Worm (Caenorhabditis elegans) whole organism, L4/young adult: Measurements from ENCODE around the gene ZK1307.1.

Experiments
- W03F9.2 ChIP-seq: fragments of 150-350 bp; optimal IDR thresholded peaks from 2 replicates; lab custom pipeline; 2014; ENCODE audit warnings: missing biosample characterization, missing genetic modification characterization
- dao-5 ChIP-seq: sonication (generic microtip); optimal IDR thresholded peaks from 2 replicates; lab custom pipeline; 2016; ENCODE audit warnings: missing genotype, missing genetic modification characterization, moderate library complexity, missing compliant biosample characterization
- him-1 ChIP-seq: sonication (generic microtip); optimal IDR thresholded peaks from 2 replicates; lab custom pipeline; 2016; ENCODE audit warnings: missing genotype, missing genetic modification reagents, missing genetic modification characterization, missing compliant biosample characterization

Gene ZK1307.1

DNA sequence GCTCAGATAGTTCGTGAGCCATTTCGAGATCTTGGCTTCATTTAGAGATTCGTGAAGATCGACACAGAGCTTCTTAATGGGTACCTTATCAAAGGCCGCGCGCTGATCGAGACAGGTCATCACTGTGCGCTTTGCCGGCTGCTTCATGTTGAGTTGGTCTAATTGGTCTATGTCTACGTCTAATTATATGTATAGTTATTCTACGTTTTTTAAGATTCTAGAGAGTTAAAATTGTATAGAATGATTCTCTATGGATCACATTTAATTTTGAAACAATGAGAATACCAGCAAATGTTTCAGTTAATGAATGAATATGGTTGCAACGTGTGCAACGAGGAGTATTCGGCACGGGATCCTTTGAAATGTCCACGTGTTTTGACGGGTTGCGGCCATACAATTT, 19.3 kb upstream of the ZK1307.1 start, which contains the start of gene arc-1:
TSS of gene arc-1 (plus strand) at position 301 of the 400 bp plus-strand sequence.
- TF ChIP-seq W03F9.2 (tag; lab: Kevin White, UChicago) (no peak), him-1 (tag; lab: Kevin White, UChicago) (no peak), dao-5 (tag; lab: Kevin White, UChicago) (no peak)

DNA sequence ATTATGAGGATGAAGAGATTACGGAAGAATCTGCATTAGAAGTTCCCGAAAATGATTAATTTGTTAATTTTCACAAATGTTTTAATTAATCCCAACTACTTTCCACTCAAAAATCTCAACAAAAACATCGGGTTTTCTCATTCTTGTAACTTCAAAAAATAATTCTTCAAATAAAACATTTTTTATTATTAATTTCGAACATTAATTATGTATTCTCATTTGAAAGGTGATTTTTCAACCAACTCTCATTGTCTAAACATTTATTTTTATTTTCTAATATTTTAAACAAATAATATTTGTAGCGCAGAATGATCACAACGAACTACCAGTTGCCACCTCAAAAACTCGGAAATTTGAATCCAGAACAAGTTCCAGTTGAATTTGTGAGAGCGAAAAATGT, 15.9 kb upstream of the ZK1307.1 start, which contains the start of gene ZK1320.7:
TSS of gene ZK1320.7 (plus strand) at position 301 of the 400 bp plus-strand sequence.
- TF ChIP-seq him-1 (tag; lab: Kevin White, UChicago) (no peak), dao-5 (tag; lab: Kevin White, UChicago) (no peak), W03F9.2 (tag; lab: Kevin White, UChicago) (no peak)

DNA sequence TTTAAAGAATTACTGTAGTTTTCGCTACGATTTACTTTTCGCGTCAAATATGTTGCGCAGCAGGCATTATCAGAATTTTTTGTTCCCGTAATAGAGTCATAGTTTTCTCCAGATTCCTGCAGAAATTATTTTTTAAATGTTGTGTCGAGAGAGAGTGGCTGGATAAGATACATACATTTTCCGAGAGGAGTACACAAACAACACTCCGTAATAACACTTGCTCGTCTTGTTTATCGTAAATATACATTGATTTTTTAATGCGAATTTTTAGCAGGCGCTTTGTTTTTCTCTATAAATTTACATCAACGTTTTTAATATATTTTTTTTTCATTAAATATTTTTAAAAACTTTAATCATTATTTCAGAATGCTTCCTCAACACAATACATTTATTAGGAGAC, 13.6 kb upstream of the ZK1307.1 start, which contains the start of gene taf-8:
TSS of gene taf-8 (plus strand) at position 360 of the 400 bp plus-strand sequence.
- TF ChIP-seq him-1 (tag; lab: Kevin White, UChicago) (no peak), W03F9.2 (tag; lab: Kevin White, UChicago) (peak; percentile 16)

DNA sequence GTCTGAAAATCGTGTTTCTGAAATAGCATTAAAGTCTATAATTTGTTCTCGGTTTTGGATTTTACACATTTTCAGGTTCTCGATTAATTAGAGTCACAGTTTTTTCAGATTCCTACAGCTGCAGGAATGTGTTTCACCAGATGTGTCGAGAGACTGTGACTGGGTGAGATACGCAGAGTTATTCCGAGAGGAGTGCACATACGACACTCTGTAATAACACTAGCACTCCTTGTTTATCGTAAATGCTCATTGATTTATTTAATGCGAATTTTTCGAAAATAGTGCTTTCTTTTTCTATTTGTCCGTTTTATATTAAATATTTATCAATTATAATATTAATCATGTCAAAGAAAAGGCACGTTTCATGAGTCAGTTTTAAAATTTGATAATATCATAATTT, 12.0 kb upstream of the ZK1307.1 start, which contains the start of gene ZK1320.11:
TSS of gene ZK1320.11 (plus strand) at position 243 of the 400 bp plus-strand sequence.
- TF ChIP-seq dao-5 (tag; lab: Kevin White, UChicago) (no peak), him-1 (tag; lab: Kevin White, UChicago) (no peak), W03F9.2 (tag; lab: Kevin White, UChicago) (no peak)

DNA sequence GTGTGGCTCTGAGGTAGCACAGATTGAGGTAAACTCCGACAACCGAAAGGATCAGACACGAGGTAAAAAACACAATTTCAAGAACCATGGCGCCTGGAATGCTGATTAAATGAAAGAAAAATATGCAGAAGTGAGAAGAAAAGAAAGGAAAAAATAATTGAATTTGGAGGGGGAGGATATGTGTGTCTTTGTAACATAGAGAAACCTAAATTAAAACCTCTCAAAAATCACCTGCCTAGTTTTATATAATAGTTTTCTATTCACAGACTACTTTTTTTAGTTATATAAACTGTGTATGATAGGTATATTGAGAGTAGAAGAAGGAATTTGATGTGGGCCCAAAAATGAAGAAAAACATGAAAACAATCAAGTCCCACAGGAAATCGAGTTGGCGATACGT, 10.2 kb upstream of the ZK1307.1 start, which contains the start of gene ZK1320.5:
TSS of gene ZK1320.5 (minus strand) at position 101 of the 400 bp plus-strand sequence.
- TF ChIP-seq dao-5 (tag; lab: Kevin White, UChicago) (no peak), him-1 (tag; lab: Kevin White, UChicago) (no peak), W03F9.2 (tag; lab: Kevin White, UChicago) (no peak)

DNA sequence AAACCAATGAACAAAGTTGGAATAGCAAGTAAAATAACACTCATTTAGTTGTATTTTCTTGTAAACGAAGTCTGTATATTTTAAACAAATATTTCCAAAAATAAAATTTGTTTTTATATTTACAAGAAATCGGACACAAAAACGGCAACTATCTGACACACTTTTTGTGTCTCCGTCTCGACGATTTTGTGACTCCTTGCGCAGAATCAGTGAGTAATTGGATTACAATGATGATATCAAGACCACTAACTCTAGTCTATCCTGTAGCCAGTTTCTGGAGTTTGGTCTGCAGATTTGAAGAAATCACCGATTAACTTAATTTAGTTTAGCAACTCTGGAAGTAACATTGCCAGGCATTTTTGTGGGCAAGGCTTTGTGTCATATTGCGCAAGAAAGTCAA, 7.4 kb upstream of the ZK1307.1 start, which contains the start of gene cyp-13A10:
TSS of gene cyp-13A10 (minus strand) at position 88 of the 400 bp plus-strand sequence.
- no peak for TF ChIP-seq him-1 (tag; lab: Kevin White, UChicago)
- no peak for TF ChIP-seq dao-5 (tag; lab: Kevin White, UChicago)

DNA sequence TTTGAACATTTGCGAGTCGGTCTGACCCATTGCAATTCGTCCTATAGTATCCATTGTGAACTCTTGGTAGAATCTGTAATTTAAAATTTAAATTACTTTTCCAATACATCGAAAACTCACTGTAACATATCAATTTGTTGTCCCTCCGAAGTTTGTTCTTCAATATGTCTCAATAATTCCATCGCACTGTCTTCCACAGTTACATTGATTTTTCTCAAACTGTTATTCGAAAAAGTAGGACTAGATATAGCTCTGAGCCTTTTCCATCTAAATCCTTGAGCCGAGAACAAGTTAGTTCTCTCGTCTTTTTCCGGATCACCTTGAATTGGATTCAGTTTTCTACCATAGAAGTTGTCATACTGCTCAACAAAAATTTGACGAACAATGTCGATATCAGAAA, 6.8 kb upstream of the ZK1307.1 start:
- TF ChIP-seq dao-5 (tag; lab: Kevin White, UChicago) (no peak), him-1 (tag; lab: Kevin White, UChicago) (no peak), W03F9.2 (tag; lab: Kevin White, UChicago) (no peak)

DNA sequence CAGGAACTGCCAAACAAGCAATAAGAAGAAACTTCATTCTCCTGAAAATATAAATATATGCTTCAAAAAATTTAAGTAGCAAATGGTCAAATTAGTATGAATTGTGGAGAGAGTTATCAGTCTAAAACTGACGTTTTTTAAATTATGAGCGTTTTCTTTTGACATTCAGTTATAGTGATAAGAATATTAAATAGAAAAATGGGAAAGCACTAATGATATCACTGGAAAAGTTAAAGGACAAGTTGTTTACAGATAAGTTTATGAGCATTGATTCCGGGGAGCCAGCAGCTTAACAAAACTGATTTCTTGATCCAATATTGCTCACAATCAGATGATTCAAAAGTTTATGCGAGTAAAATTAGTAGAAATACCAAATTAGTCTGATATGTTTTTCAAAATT, 5.0 kb upstream of the ZK1307.1 start, which contains the start of gene ZK1320.3:
TSS of gene ZK1320.3 (minus strand) at position 41 of the 400 bp plus-strand sequence.
- TF ChIP-seq dao-5 (tag; lab: Kevin White, UChicago) (no peak), him-1 (tag; lab: Kevin White, UChicago) (no peak), W03F9.2 (tag; lab: Kevin White, UChicago) (no peak)

DNA sequence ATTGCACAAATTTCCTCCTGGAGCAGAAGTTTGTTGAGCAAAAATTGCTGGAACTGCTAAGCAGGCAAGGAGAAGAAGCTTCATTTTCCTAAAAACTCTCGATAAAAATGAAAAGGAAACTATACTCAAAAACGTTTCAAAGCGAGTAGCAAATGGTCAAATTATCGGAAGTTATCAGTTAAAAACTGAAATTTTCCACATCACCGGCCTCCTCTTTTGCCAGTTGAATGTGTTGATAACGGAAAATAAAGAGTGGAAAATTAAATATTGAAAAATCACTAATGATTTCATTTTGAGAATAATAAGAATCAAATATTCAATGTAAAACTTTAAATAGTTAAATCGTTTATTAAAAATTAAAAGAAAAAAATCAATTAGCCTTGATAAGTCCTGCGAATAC, 3.5 kb upstream of the ZK1307.1 start, which contains the start of gene ZK1320.2:
TSS of gene ZK1320.2 (minus strand) at position 88 of the 400 bp plus-strand sequence.
- TF ChIP-seq dao-5 (tag; lab: Kevin White, UChicago) (no peak), W03F9.2 (tag; lab: Kevin White, UChicago) (no peak), him-1 (tag; lab: Kevin White, UChicago) (no peak)

DNA sequence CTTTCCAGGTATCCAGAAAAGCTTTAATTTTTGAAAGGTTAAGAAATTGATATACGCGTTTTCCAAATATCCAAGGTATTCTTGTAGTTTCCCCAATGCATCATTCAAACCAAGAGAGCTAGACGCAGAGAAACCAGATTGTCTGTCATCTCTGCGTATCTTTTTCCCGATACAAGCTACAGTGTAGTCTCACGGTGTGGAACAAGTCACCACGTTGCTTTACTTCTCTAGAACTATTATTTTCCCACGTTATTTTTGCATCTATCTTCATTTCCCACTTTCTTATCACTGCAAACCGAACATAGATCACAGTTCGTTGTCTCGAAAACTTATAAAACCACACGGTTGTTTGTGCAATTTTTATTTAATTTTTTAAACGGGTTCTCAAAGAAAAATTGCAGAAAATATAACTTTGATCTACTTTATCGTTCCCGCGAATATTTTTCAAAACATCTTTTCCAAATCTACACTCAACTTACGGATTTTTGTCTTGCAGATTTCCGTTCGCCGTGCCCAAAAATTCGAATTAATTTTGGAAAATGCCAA, 903 bp upstream of the ZK1307.1 start, which contains the start of gene gstk-1:
TSS of gene gstk-1 (plus strand) at position 496 of the 546 bp plus-strand sequence.
- no peak for TF ChIP-seq W03F9.2 (tag; lab: Kevin White, UChicago)
- no peak for TF ChIP-seq him-1 (tag; lab: Kevin White, UChicago)
- TF ChIP-seq dao-5 (tag; lab: Kevin White, UChicago), result no peak

DNA sequence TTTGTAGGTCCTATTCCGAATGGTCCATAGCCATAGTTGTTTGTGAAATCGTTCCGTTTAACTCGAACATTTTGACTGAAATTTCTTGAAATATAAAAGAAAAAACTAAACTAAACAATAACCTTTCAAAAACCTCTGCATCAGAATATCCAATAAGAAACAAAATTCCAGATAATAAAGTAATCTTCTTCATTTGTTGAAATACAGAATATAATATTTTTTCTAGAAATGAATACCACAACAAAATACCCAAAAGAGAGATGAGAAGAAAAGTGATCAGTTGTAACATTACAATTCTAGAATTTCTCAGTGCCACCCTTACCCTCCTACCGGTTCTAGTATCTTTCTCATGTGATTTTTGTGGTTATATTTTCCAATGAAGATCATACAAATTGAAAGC, 1.7 kb downstream of the ZK1307.1 start, which contains the start of gene ZK1307.2:
TSS of gene ZK1307.2 (minus strand) at position 274 of the 400 bp plus-strand sequence.
- TF ChIP-seq W03F9.2 (tag; lab: Kevin White, UChicago) (no peak), dao-5 (tag; lab: Kevin White, UChicago) (no peak), him-1 (tag; lab: Kevin White, UChicago) (no peak)

DNA sequence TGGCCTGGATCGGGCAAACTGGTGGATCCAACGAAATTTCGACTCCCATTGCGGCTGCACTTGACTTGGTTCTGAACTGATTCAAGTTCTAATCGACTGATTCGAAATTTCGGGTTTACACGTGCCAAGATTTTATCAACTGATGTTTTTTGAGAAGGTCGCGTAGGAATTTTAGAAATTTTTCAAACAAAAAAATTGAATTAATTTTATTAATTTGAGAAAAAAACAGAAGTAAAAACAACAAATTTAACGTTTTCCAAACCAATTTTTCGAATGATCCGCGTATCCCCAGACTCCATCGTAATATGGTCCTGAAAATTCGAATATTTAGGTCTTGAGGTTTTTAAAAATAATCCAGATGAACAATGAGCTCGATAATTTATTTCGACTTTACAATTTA, 2.5 kb downstream of the ZK1307.1 start, which contains the start of gene ZK1307.3:
TSS of gene ZK1307.3 (minus strand) at position 101 of the 400 bp plus-strand sequence.
- TF ChIP-seq dao-5 (tag; lab: Kevin White, UChicago) (no peak), W03F9.2 (tag; lab: Kevin White, UChicago) (no peak), him-1 (tag; lab: Kevin White, UChicago) (no peak)

DNA sequence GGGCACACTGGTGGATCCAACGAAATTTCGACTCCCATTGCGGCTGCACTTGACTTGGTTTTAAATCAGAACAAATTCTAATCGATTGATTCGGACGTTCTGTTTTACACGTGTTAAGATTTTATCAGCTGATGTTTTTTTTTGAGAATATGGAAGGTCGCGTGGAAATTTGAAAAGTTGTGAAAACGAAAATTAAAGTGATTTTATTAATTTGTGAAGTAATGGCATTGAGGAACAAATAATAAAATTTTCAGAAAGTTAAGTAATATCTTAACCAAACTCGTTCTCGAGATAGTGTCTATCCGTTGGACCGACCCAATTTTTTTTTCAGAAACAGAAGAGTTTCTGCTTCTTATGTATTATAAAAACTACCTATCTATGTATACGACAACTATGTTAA, 3.7 kb downstream of the ZK1307.1 start, which contains the start of gene ZK1307.4:
TSS of gene ZK1307.4 (minus strand) at position 101 of the 400 bp plus-strand sequence.
- TF ChIP-seq W03F9.2 (tag; lab: Kevin White, UChicago) (no peak), dao-5 (tag; lab: Kevin White, UChicago) (no peak), him-1 (tag; lab: Kevin White, UChicago) (no peak)
